Fruit fly (Drosophila melanogaster) whole organism, embryonic: Measurements from ENCODE around the gene Pka-C1.
A peak's percentile ranks its signal among the peaks of the same experiment; 100 is the strongest.

Source experiments
- ATbp ChIP-seq: fragments of 200-800 bp; sonication (Bioruptor generic); optimal IDR thresholded peaks from 2 replicates; lab custom pipeline; 2017; ENCODE audit warnings: missing biosample characterization, mild to moderate bottlenecking, missing genetic modification characterization, missing genetic modification reagents
- Aef1 ChIP-seq: fragments of 200-800 bp; sonication (Bioruptor generic); IDR thresholded peaks from 3 replicates; pipeline ENCODE4 v1.3.6; 2022; ENCODE audit warnings: missing biosample characterization, missing genetic modification characterization
- CG10147 ChIP-seq: fragments of 200-800 bp; sonication (Bioruptor generic); optimal IDR thresholded peaks from 2 replicates; lab custom pipeline; 2019; ENCODE audit warnings: missing biosample characterization, mild to moderate bottlenecking, missing genetic modification characterization, moderate library complexity
- CG10321 ChIP-seq: fragments of 200-800 bp; sonication (Bioruptor generic); IDR thresholded peaks from 2 replicates; pipeline ENCODE4 v1.3.6; 2022; ENCODE audit warnings: missing biosample characterization, missing genetic modification characterization
- CG11560 ChIP-seq: fragments of 200-800 bp; sonication (Bioruptor generic); IDR thresholded peaks from 3 replicates; pipeline ENCODE4 v1.3.6; 2022; ENCODE audit warnings: missing biosample characterization, missing genetic modification characterization
- CG1233 ChIP-seq: fragments of 200-800 bp; sonication (Bioruptor generic); optimal IDR thresholded peaks from 4 replicates; lab custom pipeline; 2018; ENCODE audit warnings: missing biosample characterization, mild to moderate bottlenecking, missing genetic modification characterization
- CG15696 ChIP-seq: fragments of 200-800 bp; sonication (Bioruptor generic); optimal IDR thresholded peaks from 2 replicates; lab custom pipeline; 2019; ENCODE audit warnings: missing biosample characterization, mild to moderate bottlenecking, missing genetic modification characterization, moderate library complexity
- CG16815 ChIP-seq: fragments of 200-800 bp; sonication (Bioruptor generic); optimal IDR thresholded peaks from 3 replicates; lab custom pipeline; 2017; ENCODE audit warnings: missing biosample characterization, mild to moderate bottlenecking, missing genetic modification characterization
- CG17568 ChIP-seq: fragments of 200-800 bp; sonication (Bioruptor generic); optimal IDR thresholded peaks from 2 replicates; lab custom pipeline; 2018; ENCODE audit warnings: missing biosample characterization, mild to moderate bottlenecking, missing genetic modification characterization, moderate library complexity
- CG17612 ChIP-seq: fragments of 200-800 bp; sonication (Bioruptor generic); IDR thresholded peaks from 2 replicates; pipeline ENCODE4 v1.3.6; 2022; ENCODE audit warnings: missing biosample characterization, missing genetic modification characterization
- CG17912 ChIP-seq: fragments of 200-800 bp; sonication (Bioruptor generic); optimal IDR thresholded peaks from 2 replicates; lab custom pipeline; 2018; ENCODE audit warnings: missing biosample characterization, mild to moderate bottlenecking, missing genetic modification characterization
- CG30431 ChIP-seq: fragments of 200-800 bp; sonication (Bioruptor generic); optimal IDR thresholded peaks from 2 replicates; lab custom pipeline; 2017; ENCODE audit warnings: missing biosample characterization, missing genetic modification characterization
- CG32772 ChIP-seq: fragments of 200-800 bp; sonication (Bioruptor generic); IDR thresholded peaks from 2 replicates; pipeline ENCODE4 v1.3.6; 2022; ENCODE audit warnings: missing biosample characterization, missing genetic modification characterization
- CG4282 ChIP-seq: fragments of 200-800 bp; sonication (Bioruptor generic); optimal IDR thresholded peaks from 2 replicates; lab custom pipeline; 2016; ENCODE audit warnings: missing biosample characterization, missing genetic modification characterization
- CG6854 ChIP-seq: fragments of 200-800 bp; sonication (Bioruptor generic); optimal IDR thresholded peaks from 3 replicates; lab custom pipeline; 2017; ENCODE audit warnings: missing biosample characterization, mild to moderate bottlenecking, missing genetic modification characterization
- CG7372 ChIP-seq: fragments of 200-800 bp; sonication (Bioruptor generic); IDR thresholded peaks from 2 replicates; pipeline ENCODE4 v1.3.6; 2022; ENCODE audit warnings: missing biosample characterization, missing genetic modification characterization
- Chrac-16 ChIP-seq: fragments of 200-800 bp; sonication (Bioruptor generic); optimal IDR thresholded peaks from 3 replicates; lab custom pipeline; 2016; ENCODE audit warnings: missing biosample characterization, missing genetic modification characterization
- CoRest ChIP-seq: fragments of 200-800 bp; sonication (Bioruptor generic); optimal IDR thresholded peaks from 3 replicates; lab custom pipeline; 2018; ENCODE audit warnings: missing biosample characterization, mild to moderate bottlenecking, missing genetic modification characterization, moderate library complexity
- Deaf1 ChIP-seq: fragments of 200-800 bp; optimal IDR thresholded peaks from 3 replicates; lab custom pipeline; 2019; ENCODE audit warnings: missing biosample characterization, mild to moderate bottlenecking, missing genetic modification characterization, moderate library complexity
- Gug ChIP-seq: fragments of 200-800 bp; sonication (Bioruptor generic); IDR thresholded peaks from 4 replicates; pipeline ENCODE4 v1.3.6; 2022; ENCODE audit warnings: missing biosample characterization, missing genetic modification characterization
- H15 ChIP-seq: fragments of 200-800 bp; sonication (Bioruptor generic); IDR thresholded peaks from 3 replicates; pipeline ENCODE4 v1.3.6; 2022; ENCODE audit warnings: missing biosample characterization, missing genetic modification characterization
- Hmx ChIP-seq: fragments of 200-800 bp; sonication (Bioruptor generic); optimal IDR thresholded peaks from 2 replicates; lab custom pipeline; 2016; ENCODE audit warnings: missing biosample characterization, missing genetic modification characterization
- Hr39 ChIP-seq: fragments of >200 bp; optimal IDR thresholded peaks from 2 replicates; lab custom pipeline; 2017
- Nf-YC ChIP-seq: fragments of 200-800 bp; optimal IDR thresholded peaks from 3 replicates; lab custom pipeline; 2019; ENCODE audit warnings: missing biosample characterization, mild to moderate bottlenecking, missing genetic modification characterization, moderate library complexity
- NfI ChIP-seq: fragments of 200-800 bp; sonication (Bioruptor generic); optimal IDR thresholded peaks from 3 replicates; lab custom pipeline; 2018; ENCODE audit warnings: missing biosample characterization, mild to moderate bottlenecking, missing genetic modification characterization, moderate library complexity
- Oli ChIP-seq: fragments of 200-800 bp; sonication (Bioruptor generic); optimal IDR thresholded peaks from 2 replicates; lab custom pipeline; 2018; ENCODE audit warnings: missing biosample characterization, mild to moderate bottlenecking, missing genetic modification characterization, moderate library complexity
- Vsx1 ChIP-seq: fragments of 200-800 bp; sonication (Bioruptor generic); optimal IDR thresholded peaks from 2 replicates; lab custom pipeline; 2017; ENCODE audit warnings: missing biosample characterization, mild to moderate bottlenecking, missing genetic modification characterization, missing genetic modification reagents
- br ChIP-seq: fragments of >200 bp; optimal IDR thresholded peaks from 2 replicates; lab custom pipeline; 2017
- corto ChIP-seq: fragments of 200-800 bp; sonication (Bioruptor generic); optimal IDR thresholded peaks from 2 replicates; lab custom pipeline; 2016; ENCODE audit warnings: missing biosample characterization, mild to moderate bottlenecking, missing genetic modification characterization, moderate library complexity
- crp ChIP-seq, 2 experiments: fragments of 200-800 bp; sonication (Bioruptor generic); optimal IDR thresholded peaks; 2 replicates in 1 of 2; 3 replicates in 1 of 2; lab custom pipeline; 2017; ENCODE audit warnings: missing biosample characterization in 2 of 2, missing genetic modification characterization in 2 of 2, mild to moderate bottlenecking in 1 of 2, moderate library complexity in 1 of 2
- esg ChIP-seq: fragments of 200-800 bp; sonication (Bioruptor generic); conservative IDR thresholded peaks from 2 replicates; pipeline ENCODE4 v1.3.6; 2022; ENCODE audit warnings: missing biosample characterization, missing genetic modification characterization
- fd64A ChIP-seq: fragments of 200-800 bp; sonication (Bioruptor generic); optimal IDR thresholded peaks from 3 replicates; lab custom pipeline; 2018; ENCODE audit warnings: missing biosample characterization, mild to moderate bottlenecking, missing genetic modification characterization
- fru ChIP-seq: fragments of >200 bp; optimal IDR thresholded peaks from 2 replicates; lab custom pipeline; 2017
- gt ChIP-seq: fragments of 200-800 bp; sonication (Bioruptor generic); IDR thresholded peaks from 2 replicates; pipeline ENCODE4 v1.3.6; 2022; ENCODE audit warnings: missing biosample characterization, missing genetic modification characterization
- kni ChIP-seq: fragments of 200-800 bp; sonication (Bioruptor generic); optimal IDR thresholded peaks from 3 replicates; lab custom pipeline; 2017; ENCODE audit warnings: mild to moderate bottlenecking, missing biosample characterization, missing genetic modification reagents, missing genetic modification characterization
- nau ChIP-seq: fragments of 200-800 bp; sonication (Bioruptor generic); optimal IDR thresholded peaks from 3 replicates; lab custom pipeline; 2017; ENCODE audit warnings: missing biosample characterization, mild to moderate bottlenecking, missing genetic modification characterization, missing genetic modification reagents
- phol ChIP-seq: fragments of 200-800 bp; sonication (Bioruptor generic); optimal IDR thresholded peaks from 3 replicates; lab custom pipeline; 2018; ENCODE audit warnings: missing biosample characterization, mild to moderate bottlenecking, missing genetic modification characterization, moderate library complexity
- pita ChIP-seq: fragments of 200-800 bp; sonication (Bioruptor generic); optimal IDR thresholded peaks from 2 replicates; lab custom pipeline; 2017; ENCODE audit warnings: missing biosample characterization, mild to moderate bottlenecking, missing genetic modification characterization
- prd ChIP-seq, 3 experiments: fragments of >200 bp in 2 of 3; fragments of 200-800 bp in 1 of 3; sonication (Bioruptor generic) in 1 of 3; optimal IDR thresholded peaks in 2 of 3; IDR thresholded peaks in 1 of 3; 2 replicates in 2 of 3; 3 replicates in 1 of 3; pipeline versions ENCODE4 v1.3.6 to Lab custom; 2017 to 2022; ENCODE audit warnings: missing biosample characterization in 1 of 3, missing genetic modification characterization in 1 of 3
- psq ChIP-seq: fragments of 200-800 bp; sonication (Bioruptor generic); optimal IDR thresholded peaks from 2 replicates; lab custom pipeline; 2017; ENCODE audit warnings: missing biosample characterization, missing genetic modification characterization
- ro ChIP-seq: fragments of 200-800 bp; sonication (Bioruptor generic); IDR thresholded peaks from 2 replicates; pipeline ENCODE4 v1.3.6; 2022; ENCODE audit warnings: missing biosample characterization, missing genetic modification characterization
- sd ChIP-seq: fragments of 200-800 bp; sonication (Bioruptor generic); optimal IDR thresholded peaks from 3 replicates; lab custom pipeline; 2018; ENCODE audit warnings: missing biosample characterization, mild to moderate bottlenecking, missing genetic modification characterization, moderate library complexity
- sens ChIP-seq: fragments of 200-800 bp; sonication (Bioruptor generic); peaks from one replicate; lab custom pipeline; 2016; ENCODE audit warnings: missing biosample characterization, missing genetic modification characterization
- sqz ChIP-seq: fragments of 200-800 bp; sonication (Bioruptor generic); optimal IDR thresholded peaks from 3 replicates; lab custom pipeline; 2018; ENCODE audit warnings: missing biosample characterization, mild to moderate bottlenecking, missing genetic modification characterization
- ssp ChIP-seq: fragments of 200-800 bp; sonication (Bioruptor generic); IDR thresholded peaks from 2 replicates; pipeline ENCODE4 v1.3.6; 2022; ENCODE audit warnings: missing biosample characterization, missing genetic modification characterization
- stc ChIP-seq: fragments of 200-800 bp; sonication (Bioruptor generic); IDR thresholded peaks from 2 replicates; pipeline ENCODE4 v1.3.6; 2022; ENCODE audit warnings: missing biosample characterization, missing genetic modification characterization
- unpg ChIP-seq: fragments of 200-800 bp; sonication (Bioruptor generic); optimal IDR thresholded peaks from 3 replicates; lab custom pipeline; 2018; ENCODE audit warnings: missing biosample characterization, mild to moderate bottlenecking, missing genetic modification characterization, moderate library complexity
- vvl ChIP-seq: fragments of 200-800 bp; sonication (Bioruptor generic); IDR thresholded peaks from 2 replicates; pipeline ENCODE4 v1.3.6; 2022; ENCODE audit warnings: missing biosample characterization, missing genetic modification characterization
- zen ChIP-seq: fragments of 200-800 bp; sonication (Bioruptor generic); optimal IDR thresholded peaks from 3 replicates; lab custom pipeline; 2018; ENCODE audit warnings: missing biosample characterization, mild to moderate bottlenecking, missing genetic modification characterization, moderate library complexity

Gene Pka-C1

DNA sequence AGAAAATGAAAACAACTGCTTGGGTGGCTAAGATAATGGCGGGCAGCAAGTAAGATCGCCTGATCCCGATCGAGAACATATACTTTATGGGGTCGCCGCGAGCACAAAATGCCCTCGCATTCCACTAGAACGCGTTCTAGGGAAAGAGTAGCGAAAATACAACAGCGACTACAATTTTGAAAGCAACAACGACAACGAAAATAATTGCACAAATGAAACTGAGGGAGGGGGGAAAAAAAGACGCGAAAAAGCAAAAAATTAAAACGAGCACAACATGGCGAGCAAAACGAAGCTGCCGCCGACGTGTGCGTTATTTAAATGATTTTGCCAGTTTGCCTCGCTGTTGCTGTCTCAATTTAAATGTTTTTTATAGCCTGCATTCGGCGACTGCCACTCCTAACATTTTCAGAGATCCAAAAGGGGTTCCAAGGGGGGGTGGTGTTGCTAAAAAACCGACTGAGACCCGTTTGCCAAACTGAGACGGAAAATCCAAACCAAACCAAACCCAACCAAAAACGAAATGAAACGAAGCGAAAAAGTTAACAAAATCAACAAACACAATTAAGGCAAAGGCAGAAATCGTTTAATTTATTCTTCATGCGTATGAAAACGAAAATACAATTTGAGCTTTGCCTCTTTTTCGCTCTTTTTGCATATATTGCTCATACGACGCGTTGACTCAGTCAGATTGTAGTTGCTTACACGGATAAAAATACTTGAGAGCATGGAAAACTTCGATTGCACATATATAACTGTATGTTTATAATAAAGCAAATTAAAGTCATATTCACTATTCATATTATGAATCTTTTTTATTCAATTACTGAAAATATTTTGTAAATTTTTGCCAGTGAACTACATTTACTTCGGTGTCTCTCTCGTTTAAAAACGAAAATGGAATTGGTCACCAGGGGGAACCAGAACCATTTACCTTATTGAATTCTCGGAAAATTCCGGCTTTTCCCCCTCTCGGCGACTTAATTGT is 6.4 kb downstream of the Pka-C1 start (continued):
- TF ChIP-seq esg: peak; percentile 77
- TF ChIP-seq sd (tag; lab: Kevin White, UChicago): peak; percentile 29
- peak; percentile 44; the same call in 1 of the 2 replicates for TF ChIP-seq CG17612 (GFP tag; lab: Robert Waterston, UW)
- no peak for TF ChIP-seq ro (GFP tag; lab: Robert Waterston, UW)
- no peak for TF ChIP-seq psq (GFP tag; lab: Kevin White, UChicago)
- TF ChIP-seq fd64A (GFP tag; lab: Kevin White, UChicago): no peak
- TF ChIP-seq unpg: peak; percentile 67
- TF ChIP-seq pita (GFP tag; lab: Kevin White, UChicago): no peak
- TF ChIP-seq prd (optimal IDR thresholded peaks at IDR 0.05; lab: Kevin White, UChicago): no peak
- peak; percentile 85 for TF ChIP-seq prd (GFP tag; IDR thresholded peaks at IDR 0.05; lab: Robert Waterston, UW)
- no peak for TF ChIP-seq br
- TF ChIP-seq ssp (GFP tag; lab: Robert Waterston, UW): peak; percentile 58
- no peak for TF ChIP-seq CG4282 (GFP tag; lab: Kevin White, UChicago)
- TF ChIP-seq Nf-YC (tag; lab: Kevin White, UChicago): peak; percentile 3
- peak; percentile 46 for TF ChIP-seq corto (GFP tag; lab: Kevin White, UChicago)
- no peak for TF ChIP-seq Chrac-16 (GFP tag; lab: Kevin White, UChicago)
- peak; percentile 56 for TF ChIP-seq NfI (GFP tag; lab: Kevin White, UChicago)
- TF ChIP-seq CG10321 (GFP tag; lab: Robert Waterston, UW): 0 out of 2 replicates have a peak, but pooled peaks have one; percentile 20
- peak; percentile 33 for TF ChIP-seq phol
- no peak for TF ChIP-seq crp (GFP tag; optimal IDR thresholded peaks at IDR 0.05; lab: Kevin White, UChicago)
- peak; percentile 75 for TF ChIP-seq stc
- peak; percentile 38 for TF ChIP-seq Deaf1 (tag; lab: Kevin White, UChicago)
- TF ChIP-seq gt (GFP tag; lab: Robert Waterston, UW): no peak
- TF ChIP-seq CG30431 (GFP tag; lab: Kevin White, UChicago): no peak
- no peak for TF ChIP-seq Hr39
- no peak for TF ChIP-seq CG15696 (tag; lab: Kevin White, UChicago)
- TF ChIP-seq CoRest: peak; percentile 72
- peak; percentile 43 for TF ChIP-seq nau (GFP tag; lab: Kevin White, UChicago)
- TF ChIP-seq zen (tag; lab: Kevin White, UChicago): no peak
- peak; percentile 78 for TF ChIP-seq vvl (GFP tag; lab: Robert Waterston, UW)
- TF ChIP-seq CG17568: peak; percentile 7
- TF ChIP-seq Aef1 (GFP tag; lab: Robert Waterston, UW): peak; percentile 88
- TF ChIP-seq Gug (GFP tag; lab: Robert Waterston, UW): peak; percentile 47; the same call in 1 of the 4 replicates
- no peak for TF ChIP-seq fru (lab: Kevin White, UChicago)
- TF ChIP-seq Vsx1 (GFP tag; lab: Kevin White, UChicago): no peak
- TF ChIP-seq kni: no peak
- peak; percentile 28 for TF ChIP-seq Hmx (GFP tag; lab: Kevin White, UChicago)
- TF ChIP-seq CG1233 (GFP tag; lab: Kevin White, UChicago): no peak
- TF ChIP-seq H15 (GFP tag; lab: Robert Waterston, UW): peak; percentile 72; the same call in 2 of the 3 replicates
- peak; percentile 32 for TF ChIP-seq CG10147 (GFP tag; lab: Kevin White, UChicago)
- TF ChIP-seq sens (GFP tag; lab: Kevin White, UChicago): peak; percentile 87
- no peak for TF ChIP-seq sqz (GFP tag; lab: Kevin White, UChicago)
- peak; percentile 67 for TF ChIP-seq CG11560 (tag; lab: Robert Waterston, UW)
- TF ChIP-seq CG6854 (GFP tag; lab: Kevin White, UChicago): peak; percentile 56
- TF ChIP-seq CG7372 (GFP tag; lab: Robert Waterston, UW): peak; percentile 76
- peak; percentile 59 for TF ChIP-seq Oli (tag; lab: Kevin White, UChicago)
- peak; percentile 2 for TF ChIP-seq CG16815 (GFP tag; lab: Kevin White, UChicago)
- TF ChIP-seq CG17912: no peak
- TF ChIP-seq ATbp (GFP tag; lab: Kevin White, UChicago): peak; percentile 12
- peak; percentile 59 for TF ChIP-seq CG32772 (GFP tag; lab: Robert Waterston, UW)
